Fruit fly (Drosophila melanogaster) whole organism, prepupa: Measurements from ENCODE around the gene CG15382.

Experiments used
- CG10631 ChIP-seq: fragments of 200-800 bp; sonication (Bioruptor generic); optimal IDR thresholded peaks from 2 replicates; lab custom pipeline; 2016; ENCODE audit warnings: missing biosample characterization, missing genetic modification characterization
- CG10669 ChIP-seq: fragments of 200-800 bp; sonication (Bioruptor generic); optimal IDR thresholded peaks from 3 replicates; lab custom pipeline; 2018; ENCODE audit warnings: missing biosample characterization, mild to moderate bottlenecking, missing genetic modification characterization, moderate library complexity
- CG11294 ChIP-seq: fragments of 200-800 bp; sonication (Bioruptor generic); IDR thresholded peaks from 2 replicates; pipeline ENCODE4 v1.3.6; 2022; ENCODE audit warnings: missing biosample characterization, missing genetic modification characterization
- CG11762 ChIP-seq: fragments of 200-800 bp; sonication (Bioruptor generic); optimal IDR thresholded peaks from 3 replicates; lab custom pipeline; 2016; ENCODE audit warnings: missing biosample characterization, missing genetic modification characterization; ENCODE audit not compliant: insufficient read depth
- CG11902 ChIP-seq: fragments of 200-800 bp; sonication (Bioruptor generic); optimal IDR thresholded peaks from 3 replicates; lab custom pipeline; 2016; ENCODE audit warnings: missing biosample characterization, missing genetic modification characterization
- CG15336 ChIP-seq: fragments of 200-800 bp; sonication (Bioruptor generic); IDR thresholded peaks from 2 replicates; pipeline ENCODE4 v1.3.6; 2022; ENCODE audit warnings: missing biosample characterization, missing genetic modification characterization
- CG1621 ChIP-seq: fragments of 200-800 bp; sonication (Bioruptor generic); optimal IDR thresholded peaks from 3 replicates; lab custom pipeline; 2018; ENCODE audit warnings: missing biosample characterization, mild to moderate bottlenecking, missing genetic modification characterization
- CG16779 ChIP-seq: fragments of 200-800 bp; sonication (Bioruptor generic); optimal IDR thresholded peaks from 3 replicates; lab custom pipeline; 2017; ENCODE audit warnings: missing biosample characterization, mild to moderate bottlenecking, missing genetic modification characterization
- CG3032 ChIP-seq: fragments of 200-800 bp; optimal IDR thresholded peaks from 2 replicates; lab custom pipeline; 2019; ENCODE audit warnings: missing biosample characterization, mild to moderate bottlenecking, missing genetic modification characterization, moderate library complexity
- CG34406 ChIP-seq: fragments of 200-800 bp; sonication (Bioruptor generic); optimal IDR thresholded peaks from 3 replicates; lab custom pipeline; 2016; ENCODE audit warnings: missing biosample characterization, missing genetic modification characterization
- CG3919 ChIP-seq: fragments of 200-800 bp; sonication (Bioruptor generic); optimal IDR thresholded peaks from 3 replicates; lab custom pipeline; 2016; ENCODE audit warnings: missing biosample characterization, missing genetic modification characterization
- CG4318 ChIP-seq: fragments of 200-800 bp; sonication (Bioruptor generic); optimal IDR thresholded peaks from 3 replicates; lab custom pipeline; 2017; ENCODE audit warnings: missing biosample characterization, mild to moderate bottlenecking, missing genetic modification characterization
- CG6163 ChIP-seq: fragments of 200-800 bp; sonication (Bioruptor generic); IDR thresholded peaks from 3 replicates; pipeline ENCODE4 v1.3.6; 2022; ENCODE audit warnings: missing biosample characterization, missing genetic modification characterization
- CG6276 ChIP-seq: fragments of 200-800 bp; sonication (Bioruptor generic); optimal IDR thresholded peaks from 2 replicates; lab custom pipeline; 2017; ENCODE audit warnings: missing biosample characterization, mild to moderate bottlenecking, missing genetic modification characterization
- CG6792 ChIP-seq: fragments of 200-800 bp; sonication (Bioruptor generic); optimal IDR thresholded peaks from 3 replicates; lab custom pipeline; 2016; ENCODE audit warnings: missing biosample characterization, missing genetic modification characterization
- CG7368 ChIP-seq: fragments of 200-800 bp; sonication (Bioruptor generic); optimal IDR thresholded peaks from 3 replicates; lab custom pipeline; 2016; ENCODE audit warnings: missing biosample characterization, missing genetic modification characterization
- CG8119 ChIP-seq: fragments of 200-800 bp; sonication (Bioruptor generic); IDR thresholded peaks from 3 replicates; pipeline ENCODE4 v1.3.6; 2022; ENCODE audit warnings: missing biosample characterization, missing genetic modification characterization
- CG8319 ChIP-seq: fragments of 200-800 bp; sonication (Bioruptor generic); optimal IDR thresholded peaks from 3 replicates; lab custom pipeline; 2016; ENCODE audit warnings: missing biosample characterization, missing genetic modification characterization
- CG8632 ChIP-seq: fragments of 200-800 bp; sonication (Bioruptor generic); optimal IDR thresholded peaks from 3 replicates; lab custom pipeline; 2016; ENCODE audit warnings: missing biosample characterization, missing genetic modification characterization
- CG9139 ChIP-seq: fragments of 200-800 bp; sonication (Bioruptor generic); optimal IDR thresholded peaks from 3 replicates; lab custom pipeline; 2017; ENCODE audit warnings: missing biosample characterization, mild to moderate bottlenecking, missing genetic modification characterization
- Eip78C ChIP-seq: fragments of 200-800 bp; sonication (Bioruptor generic); peaks from one replicate; lab custom pipeline; 2016; ENCODE audit warnings: missing biosample characterization, missing genetic modification characterization
- Eip93F ChIP-seq: fragments of 200-800 bp; sonication (Bioruptor generic); optimal IDR thresholded peaks from 2 replicates; lab custom pipeline; 2016; ENCODE audit warnings: missing biosample characterization, mild to moderate bottlenecking, missing genetic modification characterization
- Ets96B ChIP-seq: fragments of 200-800 bp; optimal IDR thresholded peaks from 2 replicates; lab custom pipeline; 2019; ENCODE audit warnings: missing biosample characterization, mild to moderate bottlenecking, missing genetic modification characterization, moderate library complexity
- Gug ChIP-seq: fragments of 200-800 bp; sonication (Bioruptor generic); IDR thresholded peaks from 2 replicates; pipeline ENCODE4 v1.3.6; 2022; ENCODE audit warnings: missing biosample characterization, missing genetic modification characterization
- Hr38 ChIP-seq: sonication (Bioruptor generic); optimal IDR thresholded peaks from 2 replicates; lab custom pipeline; 2016; ENCODE audit warnings: missing biosample characterization, missing genetic modification characterization
- Hr39 ChIP-seq: fragments of 200-800 bp; sonication (Bioruptor generic); optimal IDR thresholded peaks from 2 replicates; lab custom pipeline; 2016; ENCODE audit warnings: missing biosample characterization, missing genetic modification characterization
- Hr4 ChIP-seq: fragments of 200-800 bp; sonication (Bioruptor generic); optimal IDR thresholded peaks from 3 replicates; lab custom pipeline; 2016; ENCODE audit warnings: missing biosample characterization, missing genetic modification characterization
- Lpt ChIP-seq: fragments of 200-800 bp; sonication (Bioruptor generic); optimal IDR thresholded peaks from 3 replicates; lab custom pipeline; 2016; ENCODE audit warnings: missing biosample characterization, missing genetic modification characterization
- Met ChIP-seq: fragments of 200-800 bp; sonication (Bioruptor generic); optimal IDR thresholded peaks from 3 replicates; lab custom pipeline; 2016; ENCODE audit warnings: missing biosample characterization, missing genetic modification characterization
- OdsH ChIP-seq: fragments of 200-800 bp; sonication (Bioruptor generic); optimal IDR thresholded peaks from 3 replicates; lab custom pipeline; 2016; ENCODE audit warnings: missing biosample characterization, missing genetic modification characterization
- Smox ChIP-seq: fragments of 200-800 bp; sonication (Bioruptor generic); optimal IDR thresholded peaks from 3 replicates; lab custom pipeline; 2016; ENCODE audit warnings: missing biosample characterization, missing genetic modification characterization
- Sox102F ChIP-seq: fragments of 200-800 bp; sonication (Bioruptor generic); optimal IDR thresholded peaks from 2 replicates; lab custom pipeline; 2016; ENCODE audit warnings: missing biosample characterization, mild to moderate bottlenecking, missing genetic modification characterization
- Sox14 ChIP-seq: fragments of 200-800 bp; sonication (Bioruptor generic); optimal IDR thresholded peaks from 3 replicates; lab custom pipeline; 2016; ENCODE audit warnings: missing biosample characterization, missing genetic modification characterization
- achi ChIP-seq: fragments of 200-800 bp; sonication (Bioruptor generic); optimal IDR thresholded peaks from 3 replicates; lab custom pipeline; 2016; ENCODE audit warnings: missing biosample characterization, missing genetic modification characterization
- acj6 ChIP-seq: fragments of 200-800 bp; sonication (Bioruptor generic); optimal IDR thresholded peaks from 3 replicates; lab custom pipeline; 2016; ENCODE audit warnings: missing biosample characterization, missing genetic modification characterization
- cyc ChIP-seq: fragments of 200-800 bp; sonication (Bioruptor generic); optimal IDR thresholded peaks from 3 replicates; lab custom pipeline; 2016; ENCODE audit warnings: missing biosample characterization, missing genetic modification characterization
- dac ChIP-seq: fragments of 200-800 bp; sonication (Bioruptor generic); optimal IDR thresholded peaks from 2 replicates; lab custom pipeline; 2017; ENCODE audit warnings: missing biosample characterization, mild to moderate bottlenecking, missing genetic modification characterization
- dsx ChIP-seq: fragments of 200-800 bp; optimal IDR thresholded peaks from 3 replicates; lab custom pipeline; 2019; ENCODE audit warnings: missing biosample characterization, mild to moderate bottlenecking, missing genetic modification characterization, moderate library complexity; ENCODE audit not compliant: poor library complexity, severe bottlenecking
- eg ChIP-seq: fragments of 200-800 bp; sonication (Bioruptor generic); IDR thresholded peaks from 3 replicates; pipeline ENCODE4 v1.3.6; 2022; ENCODE audit warnings: missing biosample characterization, missing genetic modification characterization
- esn ChIP-seq: fragments of 200-800 bp; sonication (Bioruptor generic); optimal IDR thresholded peaks from 2 replicates; lab custom pipeline; 2016; ENCODE audit warnings: missing biosample characterization, mild to moderate bottlenecking, missing genetic modification characterization, moderate library complexity
- fd59A ChIP-seq: fragments of 200-800 bp; sonication (Bioruptor generic); optimal IDR thresholded peaks from 2 replicates; lab custom pipeline; 2017; ENCODE audit warnings: missing biosample characterization, mild to moderate bottlenecking, missing genetic modification characterization, missing genetic modification reagents
- fd85E ChIP-seq: fragments of 200-800 bp; sonication (Bioruptor generic); optimal IDR thresholded peaks from 3 replicates; lab custom pipeline; 2016; ENCODE audit warnings: missing biosample characterization, missing genetic modification characterization
- fkh ChIP-seq: fragments of 200-800 bp; sonication (Bioruptor generic); optimal IDR thresholded peaks from 3 replicates; lab custom pipeline; 2017; ENCODE audit warnings: missing biosample characterization, mild to moderate bottlenecking, missing genetic modification characterization, moderate library complexity
- lz ChIP-seq: fragments of 200-800 bp; sonication (Bioruptor generic); optimal IDR thresholded peaks from 3 replicates; lab custom pipeline; 2016; ENCODE audit warnings: missing biosample characterization, missing genetic modification characterization
- net ChIP-seq: fragments of 200-800 bp; sonication (Bioruptor generic); optimal IDR thresholded peaks from 3 replicates; lab custom pipeline; 2016; ENCODE audit warnings: missing biosample characterization, missing genetic modification characterization
- pdm3 ChIP-seq: fragments of 200-800 bp; sonication (Bioruptor generic); optimal IDR thresholded peaks from 3 replicates; lab custom pipeline; 2016; ENCODE audit warnings: missing biosample characterization, missing genetic modification characterization
- salr ChIP-seq, 2 experiments: fragments of 200-800 bp; sonication (Bioruptor generic); optimal IDR thresholded peaks; 3 replicates each; lab custom pipeline; 2016 to 2018; ENCODE audit warnings: missing biosample characterization in 2 of 2, missing genetic modification characterization in 2 of 2, mild to moderate bottlenecking in 1 of 2
- spab ChIP-seq: fragments of 200-800 bp; sonication (Bioruptor generic); optimal IDR thresholded peaks from 2 replicates; lab custom pipeline; 2017; ENCODE audit warnings: missing biosample characterization, mild to moderate bottlenecking, missing genetic modification characterization, missing genetic modification reagents
- ss ChIP-seq, 2 experiments: fragments of 200-800 bp; sonication (Bioruptor generic); optimal IDR thresholded peaks; 2 replicates in 1 of 2; 3 replicates in 1 of 2; lab custom pipeline; 2017 to 2018; ENCODE audit warnings: mild to moderate bottlenecking in 2 of 2, missing biosample characterization in 2 of 2, missing genetic modification characterization in 2 of 2, moderate library complexity in 1 of 2
- svp ChIP-seq: fragments of 200-800 bp; sonication (Bioruptor generic); peaks from one replicate; lab custom pipeline; 2016; ENCODE audit warnings: missing biosample characterization, missing genetic modification characterization
- topi ChIP-seq: fragments of 200-800 bp; sonication (Bioruptor generic); optimal IDR thresholded peaks from 3 replicates; lab custom pipeline; 2016; ENCODE audit warnings: missing biosample characterization, missing genetic modification characterization
- vri ChIP-seq: fragments of 200-800 bp; sonication (Bioruptor generic); optimal IDR thresholded peaks from 3 replicates; lab custom pipeline; 2016; ENCODE audit warnings: missing biosample characterization, mild to moderate bottlenecking, missing genetic modification characterization

CG15382 gene

DNA sequence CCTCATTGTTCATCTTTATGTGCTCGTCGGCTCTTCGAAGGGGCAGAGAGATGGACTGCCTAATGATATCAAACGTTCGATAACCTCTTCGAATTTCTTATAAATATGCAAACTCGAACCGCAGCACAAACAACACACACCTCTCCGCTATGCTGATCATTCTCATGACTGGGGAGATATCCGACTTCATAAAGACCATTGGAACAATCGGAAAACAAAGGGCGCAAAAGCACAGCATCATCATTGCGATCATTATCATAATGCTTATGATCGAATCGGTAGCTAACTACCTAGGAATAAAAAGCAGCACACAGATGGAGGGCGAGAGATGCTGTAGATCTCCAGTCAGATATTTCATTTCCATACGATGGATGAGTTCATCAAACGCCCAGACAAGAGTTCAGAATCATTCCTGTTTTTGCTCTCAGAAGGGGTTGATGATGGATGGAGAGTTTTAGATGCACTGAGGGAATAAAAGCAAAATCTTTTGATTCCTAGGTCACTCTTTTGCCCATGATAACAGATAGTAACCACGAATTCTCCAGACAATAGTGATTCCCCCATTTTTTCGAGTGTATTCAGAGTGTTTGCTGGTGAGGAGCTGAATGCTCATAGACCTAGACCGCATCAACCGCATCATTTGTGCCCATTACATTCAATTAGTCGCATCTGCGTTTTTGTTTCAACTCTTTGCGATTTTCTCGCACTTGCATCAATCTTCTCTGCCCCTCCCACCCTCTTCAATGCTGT lies 11.6 kb downstream of the CG15382 start:
- TF ChIP-seq CG3032 (tag; lab: Kevin White, UChicago) (peak; percentile 17), CG8632 (no peak), CG11762 (GFP tag; lab: Kevin White, UChicago) (no peak), net (GFP tag; lab: Kevin White, UChicago) (peak; percentile 14), Hr38 (no peak), Gug (GFP tag; lab: Robert Waterston, UW) (no peak), CG6163 (GFP tag; lab: Robert Waterston, UW) (0 out of 3 replicates have a peak, but pooled peaks have one; percentile 7), fd85E (GFP tag; lab: Kevin White, UChicago) (no peak), Lpt (GFP tag; lab: Kevin White, UChicago) (no peak), Hr39 (GFP tag; lab: Kevin White, UChicago) (no peak), CG6792 (GFP tag; lab: Kevin White, UChicago) (no peak), fd59A (GFP tag; lab: Kevin White, UChicago) (no peak), fkh (GFP tag; lab: Kevin White, UChicago) (no peak), CG34406 (GFP tag; lab: Kevin White, UChicago) (no peak), CG11294 (GFP tag; lab: Robert Waterston, UW) (no peak), CG11902 (GFP tag; lab: Kevin White, UChicago) (no peak), cyc (GFP tag; lab: Kevin White, UChicago) (no peak), CG10631 (GFP tag; lab: Kevin White, UChicago) (peak; percentile 28), CG10669 (no peak), Eip93F (GFP tag; lab: Kevin White, UChicago) (no peak), acj6 (GFP tag; lab: Kevin White, UChicago) (no peak), vri (GFP tag; lab: Kevin White, UChicago) (no peak), achi (peak; percentile 6), CG3919 (GFP tag; lab: Kevin White, UChicago) (peak; percentile 17), CG8319 (GFP tag; lab: Kevin White, UChicago) (no peak), CG4318 (GFP tag; lab: Kevin White, UChicago) (no peak), pdm3 (GFP tag; lab: Kevin White, UChicago) (no peak), CG6276 (GFP tag; lab: Kevin White, UChicago) (no peak), dsx (GFP tag; lab: Kevin White, UChicago) (no peak), Smox (no peak), lz (no peak), CG7368 (GFP tag; lab: Kevin White, UChicago) (no peak), Ets96B (tag; lab: Kevin White, UChicago) (peak; percentile 2), Hr4 (GFP tag; lab: Kevin White, UChicago) (no peak), topi (GFP tag; lab: Kevin White, UChicago) (no peak), Eip78C (GFP tag; lab: Kevin White, UChicago) (peak; percentile 49), Sox102F (no peak), salr (GFP tag; optimal IDR thresholded peaks at IDR 0.05; lab: Kevin White, UChicago) (peak; percentile 3 to 15), eg (GFP tag; lab: Robert Waterston, UW) (0 out of 3 replicates have a peak, but pooled peaks have one; percentile 40), esn (GFP tag; lab: Kevin White, UChicago) (no peak), dac (GFP tag; lab: Kevin White, UChicago) (no peak), svp (GFP tag; lab: Kevin White, UChicago) (no peak), OdsH (no peak), Sox14 (GFP tag; lab: Kevin White, UChicago) (peak; percentile 26), CG9139 (no peak), Met (GFP tag; lab: Kevin White, UChicago) (no peak), CG8119 (no peak), spab (no peak), CG16779 (tag; lab: Kevin White, UChicago) (no peak), CG1621 (tag; lab: Kevin White, UChicago) (no peak), CG15336 (peak; percentile 16; the same call in 1 of the 2 replicates), ss (GFP tag; optimal IDR thresholded peaks at IDR 0.05; lab: Kevin White, UChicago) (no peak)
